Fruit fly (Drosophila melanogaster): ENCODE measurements around the gene indra.

indra gene

DNA sequence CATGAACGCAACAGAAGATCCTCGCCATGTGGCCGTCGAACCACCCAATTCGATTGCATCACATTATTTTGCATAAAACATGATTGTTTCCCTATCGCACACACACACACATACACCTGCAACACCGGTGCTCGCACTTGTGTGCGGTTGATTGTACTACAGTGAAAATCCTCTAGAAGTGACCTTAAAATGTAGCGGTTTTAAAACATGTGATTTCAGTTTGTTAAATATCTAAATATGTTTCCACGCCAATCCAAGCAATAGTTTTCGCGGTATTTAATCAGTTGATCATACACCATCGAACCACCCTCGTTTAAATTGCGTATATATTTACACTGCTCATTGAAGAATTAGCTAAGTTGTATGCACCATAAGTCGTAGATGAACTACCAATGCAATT is 11.8 kb downstream of the indra start:
- TF ChIP-seq Med (GFP tag) (peak; percentile 54), nom (GFP tag; optimal IDR thresholded peaks at IDR 0.05) (no peak), sens (GFP tag) (peak; percentile 31), Antp (GFP tag; optimal IDR thresholded peaks at IDR 0.05) (no peak), pnt (GFP tag; optimal IDR thresholded peaks at IDR 0.05) (no peak), row (GFP tag; IDR thresholded peaks at IDR 0.05) (peak; percentile 20; the same call in 1 of the 3 replicates), CG4854 (GFP tag; optimal IDR thresholded peaks at IDR 0.05) (no peak), grau (tag; optimal IDR thresholded peaks at IDR 0.05) (peak; percentile 77), cg (GFP tag; optimal IDR thresholded peaks at IDR 0.05) (peak; percentile 56), repo (GFP tag; optimal IDR thresholded peaks at IDR 0.05) (no peak), CG7839 (tag; optimal IDR thresholded peaks at IDR 0.05) (no peak), CG13424 (tag; optimal IDR thresholded peaks at IDR 0.05) (no peak), ranshi (GFP tag; IDR thresholded peaks at IDR 0.05) (no peak), CG11695 (GFP tag; IDR thresholded peaks at IDR 0.05) (0 out of 3 replicates have a peak, but pooled peaks have one; percentile 17), Hand (GFP tag; optimal IDR thresholded peaks at IDR 0.05) (no peak), CG6689 (GFP tag; IDR thresholded peaks at IDR 0.05) (no peak), CG12104 (GFP tag; optimal IDR thresholded peaks at IDR 0.05) (peak; percentile 14), ara (GFP tag; IDR thresholded peaks at IDR 0.05) (no peak), Ets65A (GFP tag) (peak; percentile 2), dmrt99B (tag; optimal IDR thresholded peaks at IDR 0.05) (no peak), CG2116 (GFP tag; optimal IDR thresholded peaks at IDR 0.05) (no peak)

DNA sequence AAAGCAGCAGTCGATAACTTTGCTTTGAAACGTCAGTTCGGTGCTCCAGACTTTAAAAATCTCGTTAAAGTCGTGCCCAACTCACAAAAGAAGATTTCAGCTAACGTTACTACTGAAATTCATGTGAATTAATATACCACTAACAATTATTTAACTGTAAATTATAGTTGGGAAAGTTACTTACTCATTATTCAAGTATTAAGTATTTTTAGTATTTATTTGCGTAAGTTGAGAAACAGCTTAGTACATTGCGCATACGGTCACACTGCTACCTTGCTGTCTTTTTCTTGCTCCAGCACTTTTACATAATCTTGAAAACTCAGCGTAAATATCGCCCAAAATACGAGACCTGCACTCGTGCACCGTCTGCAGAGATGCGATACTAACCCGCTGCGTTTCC is 12.5 kb downstream of the indra start, which contains the start of gene ND-ACP:
TSS of gene ND-ACP (plus strand) at position 226 of the 400 bp plus-strand sequence.
- TF ChIP-seq CG15479 (GFP tag; optimal IDR thresholded peaks at IDR 0.05) (peak; percentile 51), nmo (GFP tag; optimal IDR thresholded peaks at IDR 0.05) (peak; percentile 15), CG17186 (GFP tag; optimal IDR thresholded peaks at IDR 0.05) (peak; percentile 53), Sry-δ (GFP tag; optimal IDR thresholded peaks at IDR 0.05) (peak; percentile 42), oc (tag; optimal IDR thresholded peaks at IDR 0.05) (no peak), Stat92E (GFP tag; optimal IDR thresholded peaks at IDR 0.05) (peak in 1 of 3 experiments; percentile 60), Ets97D (GFP tag; optimal IDR thresholded peaks at IDR 0.05) (peak; percentile 37), corto (GFP tag; optimal IDR thresholded peaks at IDR 0.05) (no peak), fu2 (GFP tag; optimal IDR thresholded peaks at IDR 0.05) (no peak), CG7556 (GFP tag; optimal IDR thresholded peaks at IDR 0.05) (no peak), CG12659 (GFP tag; optimal IDR thresholded peaks at IDR 0.05) (peak; percentile 37), vnd (GFP tag; IDR thresholded peaks at IDR 0.05; ENCODE audit: partially characterized antibody) (0 out of 3 replicates have a peak, but pooled peaks have one; percentile 24), Ptx1 (GFP tag; IDR thresholded peaks at IDR 0.05) (no peak), Pdp1 (GFP tag; optimal IDR thresholded peaks at IDR 0.05) (peak in 1 of 2 experiments; percentile 98), CG11695 (GFP tag; IDR thresholded peaks at IDR 0.05) (no peak), MESR4 (GFP tag; optimal IDR thresholded peaks at IDR 0.05) (peak; percentile 93), nom (GFP tag; optimal IDR thresholded peaks at IDR 0.05) (no peak), pzg (GFP tag; optimal IDR thresholded peaks at IDR 0.05) (peak; percentile 74), Dll (GFP tag; IDR thresholded peaks at IDR 0.05; ENCODE audit: partially characterized antibody) (0 out of 4 replicates have a peak, but pooled peaks have one; percentile 41), CG11456 (GFP tag; IDR thresholded peaks at IDR 0.05) (no peak), E2f2 (GFP tag; IDR thresholded peaks at IDR 0.05) (peak; percentile 91), unc-4 (GFP tag; IDR thresholded peaks at IDR 0.05; ENCODE audit: partially characterized antibody) (peak; percentile 21; the same call in 1 of the 2 replicates), Med (GFP tag) (peak; percentile 67), Dip3 (GFP tag; optimal IDR thresholded peaks at IDR 0.05) (no peak), hth (optimal IDR thresholded peaks at IDR 0.05) (no peak), wor (GFP tag; IDR thresholded peaks at IDR 0.05) (no peak), eyg (GFP tag; optimal IDR thresholded peaks at IDR 0.05) (no peak), Dp (GFP tag; optimal IDR thresholded peaks at IDR 0.05) (peak; percentile 92), CG10267 (tag; optimal IDR thresholded peaks at IDR 0.05) (peak; percentile 43), CG2875 (GFP tag; optimal IDR thresholded peaks at IDR 0.05) (no peak), HLH4C (GFP tag; IDR thresholded peaks at IDR 0.05; ENCODE audit: partially characterized antibody) (peak; percentile 34; the same call in 1 of the 3 replicates), peb (GFP tag; IDR thresholded peaks at IDR 0.05) (no peak)

All from whole organism, embryonic.